Worm (Caenorhabditis elegans): ENCODE results near the gene clec-160.

DNA sequence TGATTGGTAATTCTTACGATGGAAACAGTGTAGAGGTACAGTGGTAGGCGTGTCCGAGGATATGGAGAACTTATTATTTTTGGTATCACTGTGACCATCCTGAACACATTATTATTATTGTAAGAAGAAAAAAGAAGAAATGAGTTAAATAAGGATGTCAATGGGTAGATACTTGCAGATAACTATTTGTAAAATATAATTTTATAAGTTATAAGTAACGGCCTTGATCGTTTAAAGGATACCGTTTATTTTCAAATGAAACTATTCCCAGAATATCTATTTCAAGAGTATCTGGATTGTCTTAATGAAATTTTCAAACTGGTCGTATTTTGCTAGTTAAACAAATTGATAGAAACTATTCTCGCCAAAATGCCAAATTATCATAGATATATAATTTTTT, 44.4 kb upstream of the clec-160 start, which contains the start of gene F10E9.10:
- TF ChIP-seq pha-4 (tag; optimal IDR thresholded peaks at IDR 0.05) = no peak
- TF ChIP-seq nhr-28 (tag; optimal IDR thresholded peaks at IDR 0.05) = no peak
- no peak for TF ChIP-seq elt-1 (tag; optimal IDR thresholded peaks at IDR 0.05)
- TF ChIP-seq nhr-237 (tag; optimal IDR thresholded peaks at IDR 0.05) = no peak
- TF ChIP-seq elt-3 (tag; optimal IDR thresholded peaks at IDR 0.05) = no peak
- TF ChIP-seq nhr-77 (tag; optimal IDR thresholded peaks at IDR 0.05) = no peak
- no peak for TF ChIP-seq ama-1 (optimal IDR thresholded peaks at IDR 0.05)
- TF ChIP-seq ztf-11 (tag; optimal IDR thresholded peaks at IDR 0.05) = no peak
- no peak for TF ChIP-seq nhr-25 (tag; optimal IDR thresholded peaks at IDR 0.05)
- no peak for TF ChIP-seq nhr-12 (tag; optimal IDR thresholded peaks at IDR 0.05)
- no peak for TF ChIP-seq nhr-76 (tag; optimal IDR thresholded peaks at IDR 0.05)
